Fruit fly (Drosophila melanogaster): ENCODE data around the gene Alg1.

Alg1 gene

dm6 chr3R:17798211-17798737, 12.7 kb downstream of the Alg1 start, which contains the start of gene CG7379:
Gene CG7379, minus strand, starts transcription at chr3R:17798304.
- TF ChIP-seq tj (GFP tag; optimal IDR thresholded peaks at IDR 0.05): peak; percentile 36
- TF ChIP-seq cic (GFP tag; optimal IDR thresholded peaks at IDR 0.05): peak; percentile 80
- TF ChIP-seq CG11617 (GFP tag; optimal IDR thresholded peaks at IDR 0.05): peak; percentile 85
- peak; percentile 95 for TF ChIP-seq Clk (GFP tag; optimal IDR thresholded peaks at IDR 0.05)
- TF ChIP-seq Crg-1 (GFP tag; optimal IDR thresholded peaks at IDR 0.05): peak; percentile 99
- TF ChIP-seq CG12768 (GFP tag; optimal IDR thresholded peaks at IDR 0.05): peak; percentile 97
- TF ChIP-seq ovo (GFP tag; optimal IDR thresholded peaks at IDR 0.05): peak; percentile 97
- TF ChIP-seq bab1 (GFP tag; optimal IDR thresholded peaks at IDR 0.05): peak; percentile 39
- no peak for TF ChIP-seq cnc (optimal IDR thresholded peaks at IDR 0.05)
- peak; percentile 84 for TF ChIP-seq CG14711 (tag; optimal IDR thresholded peaks at IDR 0.05)
- peak; percentile 81 for TF ChIP-seq CG33017 (tag; optimal IDR thresholded peaks at IDR 0.05)
- peak; percentile 88 for TF ChIP-seq Hr96 (GFP tag; optimal IDR thresholded peaks at IDR 0.05)
- TF ChIP-seq kay (GFP tag; ENCODE audit: borderline replicate concordance): peak; percentile 97
- peak; percentile 92 for TF ChIP-seq CG5204 (GFP tag; optimal IDR thresholded peaks at IDR 0.05)
- TF ChIP-seq toe (GFP tag; optimal IDR thresholded peaks at IDR 0.05): peak; percentile 93
- peak; percentile 94 for TF ChIP-seq pad (GFP tag; optimal IDR thresholded peaks at IDR 0.05)
- TF ChIP-seq CG1620 (GFP tag; optimal IDR thresholded peaks at IDR 0.05): peak; percentile 99
- TF ChIP-seq Mnt (GFP tag; optimal IDR thresholded peaks at IDR 0.05): peak; percentile 93
- TF ChIP-seq CG7045 (GFP tag; optimal IDR thresholded peaks at IDR 0.05): peak; percentile 92
- TF ChIP-seq CG7101 (tag; optimal IDR thresholded peaks at IDR 0.05): peak; percentile 93

- TF ChIP-seq CG1620 (GFP tag; optimal IDR thresholded peaks at IDR 0.05) (no peak), toe (GFP tag; optimal IDR thresholded peaks at IDR 0.05) (no peak), CG7045 (GFP tag; optimal IDR thresholded peaks at IDR 0.05) (no peak), CG14711 (tag; optimal IDR thresholded peaks at IDR 0.05) (no peak), tj (GFP tag; optimal IDR thresholded peaks at IDR 0.05) (no peak), ovo (GFP tag; optimal IDR thresholded peaks at IDR 0.05) (no peak)
Observed at dm6 chr3R:17795561-17796170, 15.3 kb downstream of the Alg1 start.

dm6 chr3R:17795075-17795420, 15.9 kb downstream of the Alg1 start, which contains the start of gene pasi1:
Gene pasi1, plus strand, starts transcription at chr3R:17795075.
- no peak for TF ChIP-seq Hr96 (GFP tag; optimal IDR thresholded peaks at IDR 0.05)
- TF ChIP-seq CG33017 (tag; optimal IDR thresholded peaks at IDR 0.05): no peak
- no peak for TF ChIP-seq CG14711 (tag; optimal IDR thresholded peaks at IDR 0.05)
- no peak for TF ChIP-seq toe (GFP tag; optimal IDR thresholded peaks at IDR 0.05)
- TF ChIP-seq CG7101 (tag; optimal IDR thresholded peaks at IDR 0.05): no peak
- no peak for TF ChIP-seq Mnt (GFP tag; optimal IDR thresholded peaks at IDR 0.05)

- TF ChIP-seq CG5204 (GFP tag; optimal IDR thresholded peaks at IDR 0.05) (peak; percentile 20), Clk (GFP tag; optimal IDR thresholded peaks at IDR 0.05) (no peak), cic (GFP tag; optimal IDR thresholded peaks at IDR 0.05) (no peak), toe (GFP tag; optimal IDR thresholded peaks at IDR 0.05) (peak; percentile 31), tj (GFP tag; optimal IDR thresholded peaks at IDR 0.05) (peak; percentile 7), cnc (optimal IDR thresholded peaks at IDR 0.05) (no peak), CG11617 (GFP tag; optimal IDR thresholded peaks at IDR 0.05) (peak; percentile 60), bab1 (GFP tag; optimal IDR thresholded peaks at IDR 0.05) (peak; percentile 73), CG7101 (tag; optimal IDR thresholded peaks at IDR 0.05) (peak; percentile 69), Crg-1 (GFP tag; optimal IDR thresholded peaks at IDR 0.05) (no peak), kay (GFP tag; ENCODE audit: borderline replicate concordance) (no peak), CG12768 (GFP tag; optimal IDR thresholded peaks at IDR 0.05) (no peak), CG1620 (GFP tag; optimal IDR thresholded peaks at IDR 0.05) (peak; percentile 22), ovo (GFP tag; optimal IDR thresholded peaks at IDR 0.05) (peak; percentile 12), CG7045 (GFP tag; optimal IDR thresholded peaks at IDR 0.05) (peak; percentile 34), Hr96 (GFP tag; optimal IDR thresholded peaks at IDR 0.05) (peak; percentile 58), pad (GFP tag; optimal IDR thresholded peaks at IDR 0.05) (no peak), CG33017 (tag; optimal IDR thresholded peaks at IDR 0.05) (peak; percentile 60), Mnt (GFP tag; optimal IDR thresholded peaks at IDR 0.05) (peak; percentile 49), CG14711 (tag; optimal IDR thresholded peaks at IDR 0.05) (peak; percentile 92)
Observed at dm6 chr3R:17794335-17795074, 16.4 kb downstream of the Alg1 start, which contains the start of gene CG43102. Gene CG43102, minus strand, starts transcription at chr3R:17794490.

dm6 chr3R:17793287-17793686, 17.6 kb downstream of the Alg1 start:
- TF ChIP-seq Crg-1 (GFP tag; optimal IDR thresholded peaks at IDR 0.05) (no peak), CG1620 (GFP tag; optimal IDR thresholded peaks at IDR 0.05) (no peak), CG12768 (GFP tag; optimal IDR thresholded peaks at IDR 0.05) (no peak), CG5204 (GFP tag; optimal IDR thresholded peaks at IDR 0.05) (no peak), Mnt (GFP tag; optimal IDR thresholded peaks at IDR 0.05) (no peak), ovo (GFP tag; optimal IDR thresholded peaks at IDR 0.05) (no peak), CG14711 (tag; optimal IDR thresholded peaks at IDR 0.05) (no peak), CG7045 (GFP tag; optimal IDR thresholded peaks at IDR 0.05) (no peak), CG7101 (tag; optimal IDR thresholded peaks at IDR 0.05) (no peak), tj (GFP tag; optimal IDR thresholded peaks at IDR 0.05) (no peak), pad (GFP tag; optimal IDR thresholded peaks at IDR 0.05) (no peak), Clk (GFP tag; optimal IDR thresholded peaks at IDR 0.05) (no peak), CG33017 (tag; optimal IDR thresholded peaks at IDR 0.05) (no peak)

dm6 chr3R:17789937-17790336, 21.0 kb downstream of the Alg1 start:
- TF ChIP-seq bab1 (GFP tag; optimal IDR thresholded peaks at IDR 0.05): no peak
- TF ChIP-seq CG7045 (GFP tag; optimal IDR thresholded peaks at IDR 0.05): no peak
- no peak for TF ChIP-seq cnc (optimal IDR thresholded peaks at IDR 0.05)
- no peak for TF ChIP-seq tj (GFP tag; optimal IDR thresholded peaks at IDR 0.05)
- no peak for TF ChIP-seq ovo (GFP tag; optimal IDR thresholded peaks at IDR 0.05)
- TF ChIP-seq CG1620 (GFP tag; optimal IDR thresholded peaks at IDR 0.05): no peak
- TF ChIP-seq CG11617 (GFP tag; optimal IDR thresholded peaks at IDR 0.05): no peak
- no peak for TF ChIP-seq kay (GFP tag; ENCODE audit: borderline replicate concordance)
- no peak for TF ChIP-seq Mnt (GFP tag; optimal IDR thresholded peaks at IDR 0.05)
- TF ChIP-seq CG5204 (GFP tag; optimal IDR thresholded peaks at IDR 0.05): no peak
- TF ChIP-seq cic (GFP tag; optimal IDR thresholded peaks at IDR 0.05): no peak
- TF ChIP-seq CG7101 (tag; optimal IDR thresholded peaks at IDR 0.05): no peak
- TF ChIP-seq Crg-1 (GFP tag; optimal IDR thresholded peaks at IDR 0.05): no peak
- TF ChIP-seq CG12768 (GFP tag; optimal IDR thresholded peaks at IDR 0.05): no peak
- no peak for TF ChIP-seq CG14711 (tag; optimal IDR thresholded peaks at IDR 0.05)
- TF ChIP-seq Hr96 (GFP tag; optimal IDR thresholded peaks at IDR 0.05): no peak

Data from whole organism, adult.